Worm (Caenorhabditis elegans): ENCODE data around the gene ttll-12.

ce11 chrII:9331343-9331742 lies 7.5 kb upstream of the ttll-12 start, which contains the start of gene eif-3.F:
- TF ChIP-seq snpc-4 (tag; optimal IDR thresholded peaks at IDR 0.05) (no peak), R02D3.7 (tag; optimal IDR thresholded peaks at IDR 0.05) (no peak), ztf-4 (tag; optimal IDR thresholded peaks at IDR 0.05) (no peak), nhr-25 (tag; optimal IDR thresholded peaks at IDR 0.05) (no peak), egl-5 (tag; optimal IDR thresholded peaks at IDR 0.05) (no peak), nhr-12 (tag; optimal IDR thresholded peaks at IDR 0.05) (no peak), elt-1 (tag; optimal IDR thresholded peaks at IDR 0.05) (no peak), lsy-12 (tag; optimal IDR thresholded peaks at IDR 0.05) (no peak), pqm-1 (tag; optimal IDR thresholded peaks at IDR 0.05) (no peak), zag-1 (tag; optimal IDR thresholded peaks at IDR 0.05) (no peak), unc-39 (tag; optimal IDR thresholded peaks at IDR 0.05) (no peak)

Measured in whole organism, L3 larva.